Fruit fly (Drosophila melanogaster): Measurements from ENCODE around the gene hop.

Gene hop

dm6 chrX:11339868-11340548, 27.9 kb downstream of the hop start, which contains the start of the genes CG34348 and Kap3:
Gene CG34348, plus strand, starts transcription at chrX:11339873.
Gene Kap3, minus strand, starts transcription at chrX:11340084.
- TF ChIP-seq CG6276 (GFP tag; optimal IDR thresholded peaks at IDR 0.05) (peak; percentile 59), Gug (GFP tag; IDR thresholded peaks at IDR 0.05) (no peak), dsx (GFP tag; optimal IDR thresholded peaks at IDR 0.05; ENCODE audit: poor library complexity, severe bottlenecking) (peak; percentile 92), Lpt (GFP tag; optimal IDR thresholded peaks at IDR 0.05) (no peak), Sox14 (GFP tag; optimal IDR thresholded peaks at IDR 0.05) (no peak), Hr4 (GFP tag; optimal IDR thresholded peaks at IDR 0.05) (peak; percentile 26), CG9139 (GFP tag; optimal IDR thresholded peaks at IDR 0.05) (peak; percentile 31), eg (GFP tag; IDR thresholded peaks at IDR 0.05) (peak; percentile 64; the same call in 2 of the 3 replicates), CG6163 (GFP tag; IDR thresholded peaks at IDR 0.05) (peak; percentile 67), fkh (GFP tag; optimal IDR thresholded peaks at IDR 0.05) (peak; percentile 3)

- TF ChIP-seq Smox (GFP tag; optimal IDR thresholded peaks at IDR 0.05) (peak; percentile 32), lz (GFP tag; optimal IDR thresholded peaks at IDR 0.05) (peak; percentile 46), Eip75B (GFP tag; optimal IDR thresholded peaks at IDR 0.05) (peak; percentile 5), Blimp-1 (GFP tag; optimal IDR thresholded peaks at IDR 0.05) (no peak), CG11902 (GFP tag; optimal IDR thresholded peaks at IDR 0.05) (no peak), topi (GFP tag; optimal IDR thresholded peaks at IDR 0.05) (peak; percentile 7), Eip93F (GFP tag; optimal IDR thresholded peaks at IDR 0.05) (no peak), dsx (GFP tag; optimal IDR thresholded peaks at IDR 0.05; ENCODE audit: poor library complexity, severe bottlenecking) (no peak), Hr38 (GFP tag; optimal IDR thresholded peaks at IDR 0.05) (no peak), CG4318 (GFP tag; optimal IDR thresholded peaks at IDR 0.05) (no peak), CG1621 (tag; optimal IDR thresholded peaks at IDR 0.05) (no peak), achi (GFP tag; optimal IDR thresholded peaks at IDR 0.05) (peak; percentile 22), CG6276 (GFP tag; optimal IDR thresholded peaks at IDR 0.05) (peak; percentile 20), vri (GFP tag; optimal IDR thresholded peaks at IDR 0.05) (peak; percentile 41), fd59A (GFP tag; optimal IDR thresholded peaks at IDR 0.05) (no peak), CG9139 (GFP tag; optimal IDR thresholded peaks at IDR 0.05) (no peak), CG32006 (GFP tag; optimal IDR thresholded peaks at IDR 0.05) (peak; percentile 11), CG3919 (GFP tag; optimal IDR thresholded peaks at IDR 0.05) (peak; percentile 14), fkh (GFP tag; optimal IDR thresholded peaks at IDR 0.05) (peak; percentile 92), Ets96B (tag; optimal IDR thresholded peaks at IDR 0.05) (no peak), salr (GFP tag; optimal IDR thresholded peaks at IDR 0.05) (no peak), Hr4 (GFP tag; optimal IDR thresholded peaks at IDR 0.05) (peak; percentile 1), eg (GFP tag; IDR thresholded peaks at IDR 0.05) (no peak), dac (GFP tag; optimal IDR thresholded peaks at IDR 0.05) (no peak), CG10631 (GFP tag; optimal IDR thresholded peaks at IDR 0.05) (peak; percentile 53), CG8632 (GFP tag; optimal IDR thresholded peaks at IDR 0.05) (no peak), Sox14 (GFP tag; optimal IDR thresholded peaks at IDR 0.05) (peak; percentile 55), CG16779 (tag; optimal IDR thresholded peaks at IDR 0.05) (peak; percentile 21), CG34406 (GFP tag; optimal IDR thresholded peaks at IDR 0.05) (no peak), CG6854 (GFP tag; optimal IDR thresholded peaks at IDR 0.05) (no peak), cyc (GFP tag; optimal IDR thresholded peaks at IDR 0.05) (peak; percentile 31), CG8119 (GFP tag; IDR thresholded peaks at IDR 0.05) (no peak), Gug (GFP tag; IDR thresholded peaks at IDR 0.05) (0 out of 2 replicates have a peak, but pooled peaks have one; percentile 8), fd85E (GFP tag; optimal IDR thresholded peaks at IDR 0.05) (no peak), acj6 (GFP tag; optimal IDR thresholded peaks at IDR 0.05) (peak; percentile 26), Eip78C (GFP tag) (peak; percentile 53), CG7368 (GFP tag; optimal IDR thresholded peaks at IDR 0.05) (no peak), OdsH (GFP tag; optimal IDR thresholded peaks at IDR 0.05) (peak; percentile 45), esn (GFP tag; optimal IDR thresholded peaks at IDR 0.05) (peak; percentile 49), CG3032 (tag; optimal IDR thresholded peaks at IDR 0.05) (peak; percentile 28), CG31627 (GFP tag; optimal IDR thresholded peaks at IDR 0.05) (peak; percentile 56), CG11762 (GFP tag; optimal IDR thresholded peaks at IDR 0.05; ENCODE audit: insufficient read depth) (no peak), spab (GFP tag; optimal IDR thresholded peaks at IDR 0.05) (no peak)
Observed at dm6 chrX:11338973-11339867, 28.7 kb downstream of the hop start.

Measured in whole organism, prepupa.